Fruit fly (Drosophila melanogaster) whole organism, wandering third instar larva: ENCODE data around the gene CG14200.

Experiments
- Jra ChIP-seq: sonication (Bioruptor generic); optimal IDR thresholded peaks from 2 replicates; lab custom pipeline; 2016; ENCODE audit warnings: missing biosample characterization, missing genetic modification characterization
- Myc ChIP-seq: fragments of >200 bp; optimal IDR thresholded peaks from 2 replicates; lab custom pipeline; 2017
- Sp1 ChIP-seq: fragments of 200-800 bp; sonication (Bioruptor generic); optimal IDR thresholded peaks from 3 replicates; lab custom pipeline; 2019; ENCODE audit warnings: missing biosample characterization, mild to moderate bottlenecking, missing genetic modification characterization, moderate library complexity
- foxo ChIP-seq, 2 experiments: fragments of 200-800 bp; sonication (Bioruptor generic); optimal IDR thresholded peaks; 2 replicates in 1 of 2; 3 replicates in 1 of 2; lab custom pipeline; 2016 to 2017; ENCODE audit warnings: missing biosample characterization in 2 of 2, missing genetic modification characterization in 2 of 2
- sage ChIP-seq: fragments of 200-800 bp; sonication (Bioruptor generic); optimal IDR thresholded peaks from 2 replicates; lab custom pipeline; 2016; ENCODE audit warnings: missing biosample characterization, mild to moderate bottlenecking, missing genetic modification characterization
- usp ChIP-seq: fragments of >200 bp; optimal IDR thresholded peaks from 2 replicates; lab custom pipeline; 2017; ENCODE audit warnings: missing biosample characterization, missing genetic modification characterization

DNA sequence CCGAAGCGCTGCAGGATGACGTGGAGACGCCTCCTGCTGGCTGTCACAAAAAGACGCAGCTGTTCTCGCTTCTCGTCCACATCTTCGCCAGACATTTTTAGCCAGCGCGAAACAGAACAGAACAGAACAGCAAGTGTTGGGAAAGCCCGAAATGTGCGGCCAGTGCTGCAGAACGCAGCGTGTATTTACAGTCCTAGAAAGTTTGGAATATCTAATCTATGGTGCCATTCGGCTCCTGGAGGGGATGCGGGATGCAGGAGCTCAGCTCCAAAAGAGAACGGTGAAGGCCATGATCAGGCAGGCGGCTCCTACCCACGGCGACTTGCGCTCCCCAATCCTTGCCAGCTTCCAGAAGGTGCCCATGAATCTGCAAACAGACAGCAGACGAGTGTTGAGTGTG, 1.0 kb upstream of the CG14200 start, which contains the start of gene CG12204:
- TF ChIP-seq foxo (GFP tag; optimal IDR thresholded peaks at IDR 0.05; lab: Kevin White, UChicago) (no peak), usp (GFP tag; lab: Kevin White, UChicago) (no peak), Sp1 (peak; percentile 18), Myc (no peak), sage (GFP tag; lab: Kevin White, UChicago) (no peak), Jra (GFP tag; lab: Kevin White, UChicago) (no peak)
